Fruit fly (Drosophila melanogaster): Measurements from ENCODE around the gene qua.

qua gene

dm6 chr2L:17484174-17484573 lies 12.8 kb downstream of the qua start, which contains the start of the genes GCS2beta and CG5131 (continued):
- TF ChIP-seq fd85E (GFP tag; optimal IDR thresholded peaks at IDR 0.05): peak; percentile 61
- peak; percentile 97 for TF ChIP-seq CG31627 (GFP tag; optimal IDR thresholded peaks at IDR 0.05)
- peak; percentile 93 for TF ChIP-seq CG32006 (GFP tag; optimal IDR thresholded peaks at IDR 0.05)
- peak; percentile 94 for TF ChIP-seq Hr38 (GFP tag; optimal IDR thresholded peaks at IDR 0.05)
- peak; percentile 61 for TF ChIP-seq dsx (GFP tag; optimal IDR thresholded peaks at IDR 0.05; ENCODE audit: poor library complexity, severe bottlenecking)
- peak; percentile 91 for TF ChIP-seq CG8319 (GFP tag; optimal IDR thresholded peaks at IDR 0.05)
- TF ChIP-seq Sox15 (GFP tag; optimal IDR thresholded peaks at IDR 0.05): peak; percentile 94
- peak; percentile 89 for TF ChIP-seq Met (GFP tag; optimal IDR thresholded peaks at IDR 0.05)
- TF ChIP-seq Gug (GFP tag; IDR thresholded peaks at IDR 0.05): peak; percentile 91
- TF ChIP-seq eg (GFP tag; IDR thresholded peaks at IDR 0.05): peak; percentile 95
- peak; percentile 91 for TF ChIP-seq achi (GFP tag; optimal IDR thresholded peaks at IDR 0.05)
- peak; percentile 81 for TF ChIP-seq Lpt (GFP tag; optimal IDR thresholded peaks at IDR 0.05)
- TF ChIP-seq CG11902 (GFP tag; optimal IDR thresholded peaks at IDR 0.05): peak; percentile 95
- TF ChIP-seq Sox102F (GFP tag; optimal IDR thresholded peaks at IDR 0.05): peak; percentile 88
- peak; percentile 97 for TF ChIP-seq svp (GFP tag)
- TF ChIP-seq CG10631 (GFP tag; optimal IDR thresholded peaks at IDR 0.05): peak; percentile 95
- peak; percentile 86 for TF ChIP-seq CG1621 (tag; optimal IDR thresholded peaks at IDR 0.05)
- peak; percentile 91 for TF ChIP-seq Eip75B (GFP tag; optimal IDR thresholded peaks at IDR 0.05)
- peak; percentile 61 for TF ChIP-seq spab (GFP tag; optimal IDR thresholded peaks at IDR 0.05)
- peak; percentile 95 for TF ChIP-seq Sox14 (GFP tag; optimal IDR thresholded peaks at IDR 0.05)
- TF ChIP-seq salr (GFP tag; optimal IDR thresholded peaks at IDR 0.05): peak; percentile 85 to 86
- no peak for TF ChIP-seq ss (GFP tag; optimal IDR thresholded peaks at IDR 0.05)
- TF ChIP-seq CG16779 (tag; optimal IDR thresholded peaks at IDR 0.05): peak; percentile 52
- TF ChIP-seq CG11762 (GFP tag; optimal IDR thresholded peaks at IDR 0.05; ENCODE audit: insufficient read depth): peak; percentile 86
- peak; percentile 95 for TF ChIP-seq OdsH (GFP tag; optimal IDR thresholded peaks at IDR 0.05)
- peak; percentile 96 for TF ChIP-seq pdm3 (GFP tag; optimal IDR thresholded peaks at IDR 0.05)
- TF ChIP-seq CG7368 (GFP tag; optimal IDR thresholded peaks at IDR 0.05): peak; percentile 92
- peak; percentile 87 for TF ChIP-seq CG3032 (tag; optimal IDR thresholded peaks at IDR 0.05)
- peak; percentile 37 for TF ChIP-seq Blimp-1 (GFP tag; optimal IDR thresholded peaks at IDR 0.05)
- TF ChIP-seq Hr39 (GFP tag; optimal IDR thresholded peaks at IDR 0.05): peak; percentile 97
- peak; percentile 93 for TF ChIP-seq Ets21C (GFP tag; optimal IDR thresholded peaks at IDR 0.05)
- peak; percentile 93 for TF ChIP-seq acj6 (GFP tag; optimal IDR thresholded peaks at IDR 0.05)
- peak; percentile 82 for TF ChIP-seq CG34406 (GFP tag; optimal IDR thresholded peaks at IDR 0.05)
- peak; percentile 87 for TF ChIP-seq CG8119 (GFP tag; IDR thresholded peaks at IDR 0.05)
- TF ChIP-seq fkh (GFP tag; optimal IDR thresholded peaks at IDR 0.05): no peak
- TF ChIP-seq fd59A (GFP tag; optimal IDR thresholded peaks at IDR 0.05): peak; percentile 70
- peak; percentile 73 for TF ChIP-seq CG6276 (GFP tag; optimal IDR thresholded peaks at IDR 0.05)
- TF ChIP-seq CG15336 (GFP tag; IDR thresholded peaks at IDR 0.05): peak; percentile 85
- TF ChIP-seq CG11294 (GFP tag; IDR thresholded peaks at IDR 0.05): peak; percentile 88
- TF ChIP-seq Smox (GFP tag; optimal IDR thresholded peaks at IDR 0.05): peak; percentile 90

- TF ChIP-seq fd59A (GFP tag; optimal IDR thresholded peaks at IDR 0.05) (peak; percentile 96), pdm3 (GFP tag; optimal IDR thresholded peaks at IDR 0.05) (peak; percentile 97), Eip78C (GFP tag) (peak; percentile 99), net (GFP tag; optimal IDR thresholded peaks at IDR 0.05) (peak; percentile 98), dsx (GFP tag; optimal IDR thresholded peaks at IDR 0.05; ENCODE audit: poor library complexity, severe bottlenecking) (peak; percentile 97), Smox (GFP tag; optimal IDR thresholded peaks at IDR 0.05) (peak; percentile 96), Hr38 (GFP tag; optimal IDR thresholded peaks at IDR 0.05) (peak; percentile 37), salr (GFP tag; optimal IDR thresholded peaks at IDR 0.05) (peak; percentile 94 to 98), Met (GFP tag; optimal IDR thresholded peaks at IDR 0.05) (peak; percentile 98), CG6163 (GFP tag; IDR thresholded peaks at IDR 0.05) (peak; percentile 100), Ets96B (tag; optimal IDR thresholded peaks at IDR 0.05) (peak; percentile 99), dac (GFP tag; optimal IDR thresholded peaks at IDR 0.05) (peak; percentile 99), OdsH (GFP tag; optimal IDR thresholded peaks at IDR 0.05) (peak; percentile 99), spab (GFP tag; optimal IDR thresholded peaks at IDR 0.05) (peak; percentile 97), fd85E (GFP tag; optimal IDR thresholded peaks at IDR 0.05) (peak; percentile 93), Sox15 (GFP tag; optimal IDR thresholded peaks at IDR 0.05) (peak; percentile 99), CG6808 (GFP tag; optimal IDR thresholded peaks at IDR 0.05) (peak; percentile 92), lz (GFP tag; optimal IDR thresholded peaks at IDR 0.05) (peak; percentile 98), Ets21C (GFP tag; optimal IDR thresholded peaks at IDR 0.05) (peak; percentile 92), CG8319 (GFP tag; optimal IDR thresholded peaks at IDR 0.05) (peak; percentile 98), CG11762 (GFP tag; optimal IDR thresholded peaks at IDR 0.05; ENCODE audit: insufficient read depth) (peak; percentile 98), Sox102F (GFP tag; optimal IDR thresholded peaks at IDR 0.05) (peak; percentile 98), Sox14 (GFP tag; optimal IDR thresholded peaks at IDR 0.05) (peak; percentile 98), CG16779 (tag; optimal IDR thresholded peaks at IDR 0.05) (peak; percentile 95), Eip75B (GFP tag; optimal IDR thresholded peaks at IDR 0.05) (peak; percentile 94), CG32006 (GFP tag; optimal IDR thresholded peaks at IDR 0.05) (peak; percentile 100), CG34406 (GFP tag; optimal IDR thresholded peaks at IDR 0.05) (peak; percentile 99)
Measured at dm6 chr2L:17480943-17481580, 15.9 kb downstream of the qua start, which contains the start of the genes fws and Lamtor3. TSS of gene fws (minus strand) at chr2L:17481029. TSS of gene Lamtor3 (plus strand) at chr2L:17481231.

All from whole organism, prepupa.